Worm (Caenorhabditis elegans) whole organism, young adult: ENCODE data around the gene csn-5.
A peak's percentile ranks its signal among the peaks of the same experiment; 100 is the strongest.

ENCODE experiments used
- B0019.2 ChIP-seq: fragments of 200-800 bp; sonication (Bioruptor generic); conservative IDR thresholded peaks from 2 replicates; pipeline ENCODE4 v1.3.6; 2022; ENCODE audit warnings: missing genetic modification reagents, missing genetic modification characterization, missing compliant biosample characterization
- B0035.1 ChIP-seq: sonication (generic microtip); optimal IDR thresholded peaks from 2 replicates; lab custom pipeline; 2016; ENCODE audit warnings: missing genetic modification characterization, mild to moderate bottlenecking, missing compliant biosample characterization, missing genotype, missing genetic modification reagents
- B0261.1 ChIP-seq: sonication (generic microtip); optimal IDR thresholded peaks from 2 replicates; lab custom pipeline; 2016; ENCODE audit warnings: mild to moderate bottlenecking, missing genetic modification characterization, moderate library complexity, missing compliant biosample characterization
- C17E4.6 ChIP-seq: fragments of 200-800 bp; sonication (Bioruptor generic); IDR thresholded peaks from 2 replicates; pipeline ENCODE4 v1.3.6; 2022; ENCODE audit warnings: missing genetic modification reagents, missing genetic modification characterization, missing compliant biosample characterization
- F23B12.7 ChIP-seq: sonication (generic microtip); optimal IDR thresholded peaks from 2 replicates; lab custom pipeline; 2017; ENCODE audit warnings: missing genetic modification characterization, mild to moderate bottlenecking, missing compliant biosample characterization, antibody characterized with exemption, moderate library complexity; ENCODE audit not compliant: insufficient read depth
- F57A8.1 ChIP-seq: fragments of 200-800 bp; sonication (Bioruptor generic); optimal IDR thresholded peaks from 2 replicates; lab custom pipeline; 2018; ENCODE audit warnings: mild to moderate bottlenecking, missing genetic modification characterization, moderate library complexity, missing compliant biosample characterization
- F57C9.4 ChIP-seq: sonication (generic microtip); optimal IDR thresholded peaks from 2 replicates; lab custom pipeline; 2017; ENCODE audit warnings: mild to moderate bottlenecking, missing genetic modification characterization, missing compliant biosample characterization
- K11D2.4 ChIP-seq: fragments of 200-800 bp; sonication (Bioruptor generic); IDR thresholded peaks from 2 replicates; pipeline ENCODE4 v1.3.6; 2022; ENCODE audit warnings: missing genetic modification reagents, missing genetic modification characterization, missing compliant biosample characterization
- T26A5.8 ChIP-seq: sonication (generic microtip); optimal IDR thresholded peaks from 2 replicates; lab custom pipeline; 2016; ENCODE audit warnings: missing genetic modification characterization, missing compliant biosample characterization
- Y53F4B.3 ChIP-seq: fragments of 200-800 bp; sonication (Bioruptor generic); IDR thresholded peaks from 2 replicates; pipeline ENCODE4 v1.3.6; 2022; ENCODE audit warnings: missing genetic modification reagents, missing genetic modification characterization, missing compliant biosample characterization
- Y79H2A.3 ChIP-seq: fragments of 200-800 bp; sonication (Bioruptor generic); conservative IDR thresholded peaks from 2 replicates; pipeline ENCODE4 v1.3.6; 2022; ENCODE audit warnings: missing genetic modification reagents, missing genetic modification characterization, missing compliant biosample characterization
- Y95B8A.8 ChIP-seq: fragments of 200-800 bp; sonication (Bioruptor generic); IDR thresholded peaks from 2 replicates; pipeline ENCODE4 v1.3.6; 2022; ENCODE audit warnings: missing genetic modification reagents, missing genetic modification characterization, missing compliant biosample characterization
- ccch-3 ChIP-seq: fragments of 200-800 bp; sonication (Bioruptor generic); optimal IDR thresholded peaks from 2 replicates; lab custom pipeline; 2018; ENCODE audit warnings: mild to moderate bottlenecking, missing genetic modification characterization, missing compliant biosample characterization
- cebp-1 ChIP-seq, 2 experiments: fragments of 200-800 bp in 1 of 2; sonication (Bioruptor generic) in 1 of 2; sonication (generic microtip) in 1 of 2; IDR thresholded peaks in 1 of 2; optimal IDR thresholded peaks in 1 of 2; 2 replicates each; pipeline versions ENCODE4 v1.3.6 to Lab custom; 2017 to 2022; ENCODE audit warnings: missing compliant biosample characterization in 2 of 2, missing genetic modification characterization in 2 of 2, mild to moderate bottlenecking in 1 of 2, missing genetic modification reagents in 1 of 2, moderate library complexity in 1 of 2
- cebp-2 ChIP-seq: fragments of 200-800 bp; sonication (Bioruptor generic); IDR thresholded peaks from 2 replicates; pipeline ENCODE4 v1.3.6; 2022; ENCODE audit warnings: missing genetic modification characterization, missing compliant biosample characterization
- ceh-100 ChIP-seq: fragments of 200-800 bp; sonication (Bioruptor generic); IDR thresholded peaks from 2 replicates; pipeline ENCODE4 v1.3.6; 2022; ENCODE audit warnings: missing genetic modification reagents, missing genetic modification characterization, missing compliant biosample characterization
- ceh-40 ChIP-seq: fragments of 200-800 bp; sonication (Bioruptor generic); IDR thresholded peaks from 2 replicates; pipeline ENCODE4 v1.3.6; 2022; ENCODE audit warnings: missing genetic modification characterization, missing compliant biosample characterization
- dox-1 ChIP-seq: fragments of 200-800 bp; sonication (Bioruptor generic); IDR thresholded peaks from 2 replicates; pipeline ENCODE4 v1.3.6; 2022; ENCODE audit warnings: missing genetic modification reagents, missing genetic modification characterization, missing compliant biosample characterization
- dpl-1 ChIP-seq: fragments of 150-350 bp; optimal IDR thresholded peaks from 2 replicates; lab custom pipeline; 2014; ENCODE audit warnings: missing biosample characterization, missing genetic modification reagents, missing genetic modification characterization
- ekl-4 ChIP-seq: fragments of 200-800 bp; sonication (Bioruptor generic); IDR thresholded peaks from 2 replicates; pipeline ENCODE4 v1.3.6; 2022; ENCODE audit warnings: missing genetic modification reagents, missing genetic modification characterization, missing compliant biosample characterization
- fkh-3 ChIP-seq: sonication (generic microtip); optimal IDR thresholded peaks from 2 replicates; lab custom pipeline; 2016; ENCODE audit warnings: mild to moderate bottlenecking, missing genetic modification characterization, missing compliant biosample characterization
- hlh-12 ChIP-seq: sonication (generic microtip); optimal IDR thresholded peaks from 2 replicates; lab custom pipeline; 2016; ENCODE audit warnings: missing genetic modification characterization, missing compliant biosample characterization
- hlh-26 ChIP-seq: fragments of 200-800 bp; sonication (Bioruptor generic); conservative IDR thresholded peaks from 2 replicates; pipeline ENCODE4 v1.3.6; 2022; ENCODE audit warnings: missing genetic modification reagents, missing genetic modification characterization, missing compliant biosample characterization
- hrde-1 ChIP-seq: sonication (generic microtip); optimal IDR thresholded peaks from 2 replicates; lab custom pipeline; 2016; ENCODE audit warnings: missing genetic modification characterization, mild to moderate bottlenecking, missing compliant biosample characterization, moderate library complexity, missing genotype, missing genetic modification reagents, borderline replicate concordance
- let-526 ChIP-seq: fragments of 200-800 bp; sonication (Bioruptor generic); IDR thresholded peaks from 2 replicates; pipeline ENCODE4 v1.3.6; 2022; ENCODE audit warnings: missing genetic modification reagents, missing genetic modification characterization, missing compliant biosample characterization
- lin-35 ChIP-seq, 3 experiments: fragments of 150-350 bp in 2 of 3; sonication (generic microtip) in 1 of 3; optimal IDR thresholded peaks; 2 replicates each; lab custom pipeline; 2014 to 2018; ENCODE audit warnings: missing biosample characterization in 3 of 3, missing genetic modification characterization in 3 of 3, missing genetic modification reagents in 3 of 3
- lin-40 ChIP-seq: sonication (generic microtip); optimal IDR thresholded peaks from 2 replicates; lab custom pipeline; 2016; ENCODE audit warnings: missing genetic modification characterization, mild to moderate bottlenecking, missing compliant biosample characterization, missing genotype, missing genetic modification reagents
- lin-54 ChIP-seq: fragments of 200-800 bp; sonication (Bioruptor generic); optimal IDR thresholded peaks from 2 replicates; lab custom pipeline; 2018; ENCODE audit warnings: mild to moderate bottlenecking, missing genetic modification characterization, missing compliant biosample characterization
- lsy-27 ChIP-seq: sonication (generic microtip); optimal IDR thresholded peaks from 2 replicates; lab custom pipeline; 2017; ENCODE audit warnings: missing genetic modification characterization, mild to moderate bottlenecking, missing compliant biosample characterization, antibody characterized with exemption, missing genotype, borderline replicate concordance; ENCODE audit not compliant: insufficient read depth
- madf-6 ChIP-seq: fragments of 200-800 bp; sonication (Bioruptor generic); IDR thresholded peaks from 2 replicates; pipeline ENCODE4 v1.3.6; 2022; ENCODE audit warnings: missing genetic modification reagents, missing genetic modification characterization, missing compliant biosample characterization
- madf-8 ChIP-seq: fragments of 200-800 bp; sonication (Bioruptor generic); conservative IDR thresholded peaks from 2 replicates; pipeline ENCODE4 v1.3.6; 2022; ENCODE audit warnings: missing genetic modification reagents, missing genetic modification characterization, missing compliant biosample characterization
- nfya-1 ChIP-seq: sonication (generic microtip); optimal IDR thresholded peaks from 2 replicates; lab custom pipeline; 2017; ENCODE audit warnings: antibody characterized with exemption, missing compliant biosample characterization, missing genetic modification characterization, borderline replicate concordance; ENCODE audit not compliant: insufficient read depth
- nhr-179 ChIP-seq: sonication (generic microtip); optimal IDR thresholded peaks from 2 replicates; lab custom pipeline; 2016; ENCODE audit warnings: mild to moderate bottlenecking, missing genetic modification characterization, missing compliant biosample characterization
- nhr-27 ChIP-seq: fragments of 200-800 bp; sonication (Bioruptor generic); optimal IDR thresholded peaks from 2 replicates; lab custom pipeline; 2018; ENCODE audit warnings: mild to moderate bottlenecking, missing genetic modification characterization, moderate library complexity, missing compliant biosample characterization
- nhr-80 ChIP-seq: sonication (generic microtip); optimal IDR thresholded peaks from 2 replicates; lab custom pipeline; 2016; ENCODE audit warnings: missing genetic modification characterization, missing compliant biosample characterization
- pha-4 ChIP-seq: fragments of 150-350 bp; sonication (generic microtip); optimal IDR thresholded peaks from 2 replicates; lab custom pipeline; 2014; ENCODE audit warnings: missing biosample characterization, missing genetic modification reagents, missing genetic modification characterization
- rec-8 ChIP-seq, 2 experiments: sonication (generic microtip); optimal IDR thresholded peaks; 2 replicates each; lab custom pipeline; 2016; ENCODE audit warnings: mild to moderate bottlenecking in 2 of 2, missing genetic modification characterization in 2 of 2, missing genetic modification reagents in 2 of 2, missing genotype in 2 of 2, missing biosample characterization in 1 of 2, missing compliant biosample characterization in 1 of 2, moderate library complexity in 1 of 2
- rpc-1 ChIP-seq, 2 experiments: fragments of 150-350 bp in 1 of 2; sonication (generic microtip) in 1 of 2; optimal IDR thresholded peaks; 2 replicates each; lab custom pipeline; 2014 to 2018; ENCODE audit warnings: missing biosample characterization in 1 of 2, missing genetic modification characterization in 1 of 2, missing genetic modification reagents in 1 of 2, missing genotype in 1 of 2
- snpc-1.1 ChIP-seq: sonication (generic microtip); optimal IDR thresholded peaks from 2 replicates; lab custom pipeline; 2017; ENCODE audit warnings: missing genetic modification characterization, mild to moderate bottlenecking, missing compliant biosample characterization, antibody characterized with exemption, moderate library complexity, missing genotype, missing genetic modification reagents; ENCODE audit not compliant: insufficient read depth
- somi-1 ChIP-seq: fragments of 200-800 bp; sonication (Bioruptor generic); optimal IDR thresholded peaks from 2 replicates; lab custom pipeline; 2018; ENCODE audit warnings: mild to moderate bottlenecking, missing genetic modification characterization, missing compliant biosample characterization
- sptf-2 ChIP-seq: fragments of 200-800 bp; sonication (Bioruptor generic); optimal IDR thresholded peaks from 2 replicates; lab custom pipeline; 2018; ENCODE audit warnings: mild to moderate bottlenecking, missing genetic modification characterization, missing compliant biosample characterization
- tbx-9 ChIP-seq: sonication (generic microtip); optimal IDR thresholded peaks from 2 replicates; lab custom pipeline; 2016; ENCODE audit warnings: borderline replicate concordance, missing genetic modification characterization, inconsistent platforms, missing compliant biosample characterization
- tlf-1 ChIP-seq: fragments of 200-800 bp; sonication (Bioruptor generic); optimal IDR thresholded peaks from 2 replicates; lab custom pipeline; 2018; ENCODE audit warnings: mild to moderate bottlenecking, missing genetic modification characterization, missing compliant biosample characterization
- zfh-2 ChIP-seq: fragments of 200-800 bp; sonication (Bioruptor generic); conservative IDR thresholded peaks from 2 replicates; pipeline ENCODE4 v1.3.6; 2022; ENCODE audit warnings: missing genetic modification reagents, missing genetic modification characterization, missing compliant biosample characterization
- ztf-18 ChIP-seq: sonication (generic microtip); optimal IDR thresholded peaks from 2 replicates; lab custom pipeline; 2016; ENCODE audit warnings: missing genotype, mild to moderate bottlenecking, missing genetic modification characterization, missing compliant biosample characterization
- ztf-28 ChIP-seq: fragments of 200-800 bp; sonication (Bioruptor generic); IDR thresholded peaks from 2 replicates; pipeline ENCODE4 v1.3.6; 2022; ENCODE audit warnings: missing genetic modification reagents, missing genetic modification characterization, missing compliant biosample characterization

csn-5 gene

DNA sequence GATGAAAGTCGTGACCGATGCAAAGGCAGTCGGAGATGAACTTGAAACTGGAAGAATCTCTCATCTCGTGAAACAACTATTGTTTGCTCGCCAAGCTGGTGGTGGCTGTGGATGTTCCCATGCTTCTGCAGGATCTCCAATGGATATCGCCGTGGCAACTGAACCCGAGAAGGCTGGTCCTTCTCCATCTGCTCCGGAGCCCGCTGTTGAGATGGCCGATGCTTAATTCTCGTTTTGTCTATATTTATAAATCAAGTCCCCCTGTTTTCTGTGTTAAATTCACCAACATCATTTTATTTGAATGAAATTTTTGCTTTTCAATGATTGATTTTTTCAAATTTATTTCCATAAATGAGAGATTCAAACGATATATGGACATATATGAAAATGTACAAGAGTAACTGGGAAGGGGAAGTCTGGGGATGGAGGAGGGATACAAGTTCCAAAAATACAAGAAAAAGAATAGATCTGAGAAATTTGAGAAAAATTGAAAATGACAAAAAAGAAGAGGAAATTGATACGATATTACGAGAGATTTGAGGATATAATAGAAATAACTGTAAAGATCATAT is 1.5 kb downstream of the csn-5 start (continued):
- TF ChIP-seq F57C9.4 (tag; lab: Kevin White, UChicago) (no peak), T26A5.8 (tag; lab: Kevin White, UChicago) (no peak), tlf-1 (GFP tag; lab: Kevin White, UChicago) (no peak), Y95B8A.8 (GFP tag; lab: Robert Waterston, UW) (no peak), madf-8 (no peak), nhr-80 (tag; lab: Kevin White, UChicago) (no peak), pha-4 (tag; lab: Kevin White, UChicago) (no peak), let-526 (GFP tag; lab: Robert Waterston, UW) (no peak), nhr-179 (tag; lab: Kevin White, UChicago) (no peak), rpc-1 (optimal IDR thresholded peaks at IDR 0.05; lab: Kevin White, UChicago) (no peak), rpc-1 (tag; optimal IDR thresholded peaks at IDR 0.05; lab: Kevin White, UChicago) (no peak), ccch-3 (GFP tag; lab: Kevin White, UChicago) (no peak), somi-1 (GFP tag; lab: Kevin White, UChicago) (no peak), hlh-12 (tag; lab: Kevin White, UChicago) (no peak), nhr-27 (tag; lab: Kevin White, UChicago) (no peak), B0035.1 (tag; lab: Kevin White, UChicago) (no peak), snpc-1.1 (tag; lab: Kevin White, UChicago) (no peak), Y79H2A.3 (GFP tag; lab: Robert Waterston, UW) (no peak), lsy-27 (tag; lab: Kevin White, UChicago) (no peak), sptf-2 (GFP tag; lab: Kevin White, UChicago) (no peak), F57A8.1 (no peak), C17E4.6 (GFP tag; lab: Robert Waterston, UW) (no peak), B0019.2 (GFP tag; lab: Robert Waterston, UW) (no peak), tbx-9 (no peak), dox-1 (GFP tag; lab: Robert Waterston, UW) (no peak), cebp-2 (GFP tag; lab: Robert Waterston, UW) (no peak), ztf-18 (tag; lab: Kevin White, UChicago) (no peak), ceh-100 (GFP tag; lab: Robert Waterston, UW) (no peak), lin-35 (GFP tag; optimal IDR thresholded peaks at IDR 0.05; lab: Kevin White, UChicago) (no peak), ceh-40 (GFP tag; lab: Robert Waterston, UW) (no peak), zfh-2 (GFP tag; lab: Robert Waterston, UW) (no peak), nfya-1 (tag; lab: Kevin White, UChicago) (no peak), dpl-1 (GFP tag; lab: Kevin White, UChicago) (no peak), ztf-28 (GFP tag; lab: Robert Waterston, UW) (no peak), B0261.1 (no peak), madf-6 (no peak), lin-54 (GFP tag; lab: Kevin White, UChicago) (no peak), F23B12.7 (no peak), lin-40 (tag; lab: Kevin White, UChicago) (no peak), K11D2.4 (GFP tag; lab: Robert Waterston, UW) (no peak), rec-8 (tag; optimal IDR thresholded peaks at IDR 0.05; lab: Kevin White, UChicago) (no peak), Y53F4B.3 (GFP tag; lab: Robert Waterston, UW) (peak; percentile 32; the same call in 1 of the 2 replicates), ekl-4 (GFP tag; lab: Robert Waterston, UW) (no peak), fkh-3 (no peak), hrde-1 (tag; lab: Kevin White, UChicago) (peak; percentile 39), cebp-1 (GFP tag; IDR thresholded peaks at IDR 0.05; lab: Robert Waterston, UW) (no peak), cebp-1 (tag; optimal IDR thresholded peaks at IDR 0.05; lab: Kevin White, UChicago) (no peak), hlh-26 (GFP tag; lab: Robert Waterston, UW) (no peak)
